Worm (Caenorhabditis elegans) whole organism, L1 larva: ENCODE results near the gene R02F2.4.

Source experiments
- alr-1 ChIP-seq: fragments of 200-800 bp; sonication (Bioruptor generic); optimal IDR thresholded peaks from 2 replicates; lab custom pipeline; 2018; ENCODE audit warnings: borderline replicate concordance, mild to moderate bottlenecking, missing genetic modification characterization, missing compliant biosample characterization
- nhr-11 ChIP-seq: fragments of 150-350 bp; optimal IDR thresholded peaks from 2 replicates; lab custom pipeline; 2014; ENCODE audit warnings: missing biosample characterization, missing genetic modification characterization

DNA sequence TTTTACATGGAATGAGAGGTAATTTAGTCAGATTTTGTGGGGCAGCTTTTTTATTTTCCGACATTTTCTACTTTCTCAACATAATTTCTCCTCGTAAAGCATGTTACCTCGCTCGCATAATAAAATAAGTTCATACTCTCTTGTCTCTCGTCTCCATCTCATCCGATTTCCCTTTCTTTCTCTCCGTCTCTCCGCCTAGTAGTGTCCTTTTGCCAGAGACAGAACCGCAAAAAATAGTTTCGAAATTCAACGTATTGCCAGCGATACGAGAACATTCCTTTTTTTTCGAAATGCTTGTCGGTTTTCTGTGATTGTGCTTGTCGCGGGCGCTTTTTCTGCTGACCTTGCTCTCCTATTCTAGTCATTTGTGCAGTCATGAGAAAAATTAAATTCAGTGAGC is 20.1 kb downstream of the R02F2.4 start:
- TF ChIP-seq nhr-11 (tag; lab: Kevin White, UChicago): no peak
- no peak for TF ChIP-seq alr-1 (tag; lab: Kevin White, UChicago)
